Worm (Caenorhabditis elegans): ENCODE results near the gene nhr-258.

Gene nhr-258

DNA sequence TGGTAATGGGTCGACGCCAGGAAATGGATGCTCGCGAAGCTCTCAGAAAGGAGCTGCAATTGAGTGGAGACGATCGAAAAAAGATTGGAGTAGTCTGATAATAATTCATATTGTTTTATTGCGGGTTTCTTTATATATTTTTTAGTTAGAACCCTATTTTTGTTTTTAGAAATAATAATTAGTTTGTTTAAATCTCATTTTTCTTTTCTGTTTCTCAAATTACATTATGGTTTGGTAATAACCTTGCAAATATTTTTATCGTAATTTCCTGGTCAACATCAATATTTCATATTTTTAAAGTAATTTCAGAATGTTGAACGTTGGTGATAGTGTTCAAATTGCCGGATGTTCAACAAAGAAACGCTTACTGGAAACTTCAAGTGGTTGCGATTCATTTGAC is 28.0 kb upstream of the nhr-258 start, which contains the start of gene elpc-4:
TSS of gene elpc-4 (plus strand) at position 301 of the 400 bp plus-strand sequence.
- no peak for TF ChIP-seq ceh-82 (tag; optimal IDR thresholded peaks at IDR 0.05)
- TF ChIP-seq ztf-4 (tag; optimal IDR thresholded peaks at IDR 0.05) = no peak
- no peak for TF ChIP-seq lin-39 (tag; optimal IDR thresholded peaks at IDR 0.05)
- no peak for TF ChIP-seq R02D3.7 (tag; optimal IDR thresholded peaks at IDR 0.05)
- no peak for TF ChIP-seq elt-2 (tag; optimal IDR thresholded peaks at IDR 0.05)
- no peak for TF ChIP-seq nhr-237 (tag; optimal IDR thresholded peaks at IDR 0.05)
- no peak for TF ChIP-seq fkh-2 (tag; optimal IDR thresholded peaks at IDR 0.05)
- TF ChIP-seq sea-2 (GFP tag; optimal IDR thresholded peaks at IDR 0.05) = no peak
- no peak for TF ChIP-seq ceh-28 (tag; optimal IDR thresholded peaks at IDR 0.05)
- TF ChIP-seq ztf-11 (tag; optimal IDR thresholded peaks at IDR 0.05) = no peak
- TF ChIP-seq ZK546.5 (tag; optimal IDR thresholded peaks at IDR 0.05) = no peak
- no peak for TF ChIP-seq nhr-12 (tag; optimal IDR thresholded peaks at IDR 0.05)
- TF ChIP-seq elt-3 (tag; optimal IDR thresholded peaks at IDR 0.05) = no peak

DNA sequence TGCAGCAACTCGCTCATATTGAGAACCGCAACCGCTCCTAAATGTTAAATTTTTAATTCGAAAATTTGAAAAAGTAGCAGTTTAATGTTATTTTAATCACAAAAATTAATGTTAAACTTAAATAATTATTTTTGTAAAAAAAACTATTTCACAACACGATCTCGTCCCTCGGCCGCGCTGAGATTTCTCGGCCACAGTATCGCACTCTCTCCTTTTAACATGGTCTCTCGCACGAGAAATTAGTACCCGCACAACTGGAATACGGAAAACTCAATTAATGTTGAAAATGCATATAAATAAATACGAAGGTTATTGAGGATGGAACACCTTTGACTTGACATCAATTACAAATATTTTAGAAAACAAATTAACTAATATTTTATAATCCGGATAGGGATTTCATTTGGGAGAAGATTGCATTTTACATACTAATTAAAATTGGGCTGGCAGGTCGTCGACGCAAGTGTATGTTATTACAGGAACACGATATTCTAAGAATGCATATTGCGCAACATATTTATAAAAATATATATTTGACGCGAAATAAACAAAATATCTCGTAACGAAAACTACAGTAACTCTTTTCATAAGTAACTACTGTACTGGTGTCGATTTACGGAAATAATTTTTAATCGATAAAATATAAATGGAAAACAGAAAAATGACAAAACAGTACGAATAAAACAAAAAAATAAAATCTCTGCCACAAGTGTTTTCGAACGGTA is 24.8 kb upstream of the nhr-258 start, which contains the start of gene dnc-4:
TSS of gene dnc-4 (minus strand) at position 37 of the 725 bp plus-strand sequence.
- no peak for TF ChIP-seq eor-1 (tag; optimal IDR thresholded peaks at IDR 0.05)
- TF ChIP-seq nhr-77 (tag; optimal IDR thresholded peaks at IDR 0.05) = no peak
- TF ChIP-seq ztf-4 (tag; optimal IDR thresholded peaks at IDR 0.05) = no peak
- TF ChIP-seq mdl-1 (tag; optimal IDR thresholded peaks at IDR 0.05) = no peak
- TF ChIP-seq egl-27 (tag; optimal IDR thresholded peaks at IDR 0.05) = no peak
- TF ChIP-seq nhr-28 (tag; optimal IDR thresholded peaks at IDR 0.05) = no peak
- TF ChIP-seq pqm-1 (tag; optimal IDR thresholded peaks at IDR 0.05) = no peak
- no peak for TF ChIP-seq snpc-4 (tag; optimal IDR thresholded peaks at IDR 0.05)
- peak; percentile 61 for TF ChIP-seq hmg-11 (tag; optimal IDR thresholded peaks at IDR 0.05)
- TF ChIP-seq ztf-11 (tag; optimal IDR thresholded peaks at IDR 0.05) = no peak
- no peak for TF ChIP-seq egl-5 (tag; optimal IDR thresholded peaks at IDR 0.05)
- TF ChIP-seq nfya-1 (tag; optimal IDR thresholded peaks at IDR 0.05; ENCODE audit: insufficient read depth) = peak; percentile 29
- TF ChIP-seq nhr-12 (tag; optimal IDR thresholded peaks at IDR 0.05) = no peak
- no peak for TF ChIP-seq nhr-25 (tag; optimal IDR thresholded peaks at IDR 0.05)
- no peak for TF ChIP-seq fkh-10 (GFP tag; optimal IDR thresholded peaks at IDR 0.05)
- no peak for TF ChIP-seq aly-2 (tag; optimal IDR thresholded peaks at IDR 0.05)
- TF ChIP-seq nhr-11 (tag; optimal IDR thresholded peaks at IDR 0.05) = no peak
- no peak for TF ChIP-seq elt-2 (tag; optimal IDR thresholded peaks at IDR 0.05)
- TF ChIP-seq pha-4 (tag; optimal IDR thresholded peaks at IDR 0.05) = peak; percentile 29
- peak; percentile 12 for TF ChIP-seq nhr-23 (tag; optimal IDR thresholded peaks at IDR 0.05)
- no peak for TF ChIP-seq jun-1 (tag; optimal IDR thresholded peaks at IDR 0.05)
- peak; percentile 45 for TF ChIP-seq lin-15B (tag; optimal IDR thresholded peaks at IDR 0.05)
- peak; percentile 19 for TF ChIP-seq lin-39 (tag; optimal IDR thresholded peaks at IDR 0.05)
- no peak for TF ChIP-seq ceh-9 (tag; optimal IDR thresholded peaks at IDR 0.05)
- TF ChIP-seq nhr-237 (tag; optimal IDR thresholded peaks at IDR 0.05) = no peak
- no peak for TF ChIP-seq elt-1 (tag; optimal IDR thresholded peaks at IDR 0.05)
- TF ChIP-seq nhr-43 (tag; optimal IDR thresholded peaks at IDR 0.05; ENCODE audit: poor library complexity, severe bottlenecking) = no peak
- no peak for TF ChIP-seq R02D3.7 (tag; optimal IDR thresholded peaks at IDR 0.05)
- TF ChIP-seq sea-2 (GFP tag; optimal IDR thresholded peaks at IDR 0.05) = no peak
- TF ChIP-seq fkh-2 (tag; optimal IDR thresholded peaks at IDR 0.05) = no peak
- no peak for TF ChIP-seq ceh-16 (tag; optimal IDR thresholded peaks at IDR 0.05)
- no peak for TF ChIP-seq mml-1 (tag; optimal IDR thresholded peaks at IDR 0.05)
- TF ChIP-seq nhr-76 (tag; optimal IDR thresholded peaks at IDR 0.05) = no peak
- TF ChIP-seq skn-1 (tag; optimal IDR thresholded peaks at IDR 0.05) = no peak
- no peak for TF ChIP-seq ceh-82 (tag; optimal IDR thresholded peaks at IDR 0.05)
- no peak for TF ChIP-seq lsy-12 (tag; optimal IDR thresholded peaks at IDR 0.05)
- TF ChIP-seq fos-1 (tag; optimal IDR thresholded peaks at IDR 0.05) = no peak
- TF ChIP-seq unc-39 (tag; optimal IDR thresholded peaks at IDR 0.05) = no peak
- TF ChIP-seq unc-62 (GFP tag; optimal IDR thresholded peaks at IDR 0.05) = no peak
- no peak for TF ChIP-seq ceh-28 (tag; optimal IDR thresholded peaks at IDR 0.05)
- no peak for TF ChIP-seq daf-12 (tag; optimal IDR thresholded peaks at IDR 0.05)
- no peak for TF ChIP-seq zag-1 (tag; optimal IDR thresholded peaks at IDR 0.05)
- TF ChIP-seq ZK546.5 (tag; optimal IDR thresholded peaks at IDR 0.05) = no peak
- TF ChIP-seq elt-3 (tag; optimal IDR thresholded peaks at IDR 0.05) = no peak
- no peak for TF ChIP-seq ama-1 (optimal IDR thresholded peaks at IDR 0.05)
- TF ChIP-seq tbx-2 (tag; optimal IDR thresholded peaks at IDR 0.05) = no peak
- no peak for TF ChIP-seq nhr-67 (tag; optimal IDR thresholded peaks at IDR 0.05)
